Worm (Caenorhabditis elegans): ENCODE data around the gene fbxl-4.

DNA sequence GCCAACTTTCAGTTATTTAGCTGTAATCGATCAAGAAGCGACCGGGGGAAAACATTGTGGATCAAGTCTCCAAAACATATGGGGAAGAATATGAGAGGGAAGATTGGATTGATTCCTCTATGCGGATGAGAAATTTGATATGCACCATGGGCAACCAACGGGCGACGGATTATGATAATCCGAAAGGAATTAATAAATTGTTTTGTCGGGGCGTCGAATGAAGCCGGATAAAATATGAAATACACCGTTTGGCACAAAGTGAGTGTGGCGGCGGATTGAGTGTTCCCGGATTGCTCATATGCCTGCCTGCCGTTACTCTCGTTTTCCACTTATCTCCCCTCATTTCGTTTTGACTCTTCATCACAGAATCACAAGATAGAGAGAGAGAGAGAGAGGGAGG, 20.7 kb downstream of the fbxl-4 start:
- TF ChIP-seq B0261.1 (tag; optimal IDR thresholded peaks at IDR 0.05) (no peak), nfya-2 (GFP tag; IDR thresholded peaks at IDR 0.05) (no peak)

Data from whole organism, young adult.